Fruit fly (Drosophila melanogaster) whole organism, prepupa: ENCODE results near the gene CG4017.
A peak's percentile ranks its signal among the peaks of the same experiment; 100 is the strongest.

ENCODE experiments used
- Blimp-1 ChIP-seq: fragments of 200-800 bp; sonication (Bioruptor generic); optimal IDR thresholded peaks from 3 replicates; lab custom pipeline; 2017; ENCODE audit warnings: missing biosample characterization, missing genetic modification characterization, mild to moderate bottlenecking, moderate library complexity, missing genetic modification reagents
- CG10631 ChIP-seq: fragments of 200-800 bp; sonication (Bioruptor generic); optimal IDR thresholded peaks from 2 replicates; lab custom pipeline; 2016; ENCODE audit warnings: missing biosample characterization, missing genetic modification characterization
- CG10669 ChIP-seq: fragments of 200-800 bp; sonication (Bioruptor generic); optimal IDR thresholded peaks from 3 replicates; lab custom pipeline; 2018; ENCODE audit warnings: missing biosample characterization, mild to moderate bottlenecking, missing genetic modification characterization, moderate library complexity
- CG11294 ChIP-seq: fragments of 200-800 bp; sonication (Bioruptor generic); IDR thresholded peaks from 2 replicates; pipeline ENCODE4 v1.3.6; 2022; ENCODE audit warnings: missing biosample characterization, missing genetic modification characterization
- CG11762 ChIP-seq: fragments of 200-800 bp; sonication (Bioruptor generic); optimal IDR thresholded peaks from 3 replicates; lab custom pipeline; 2016; ENCODE audit warnings: missing biosample characterization, missing genetic modification characterization; ENCODE audit not compliant: insufficient read depth
- CG11902 ChIP-seq: fragments of 200-800 bp; sonication (Bioruptor generic); optimal IDR thresholded peaks from 3 replicates; lab custom pipeline; 2016; ENCODE audit warnings: missing biosample characterization, missing genetic modification characterization
- CG15336 ChIP-seq: fragments of 200-800 bp; sonication (Bioruptor generic); IDR thresholded peaks from 2 replicates; pipeline ENCODE4 v1.3.6; 2022; ENCODE audit warnings: missing biosample characterization, missing genetic modification characterization
- CG1621 ChIP-seq: fragments of 200-800 bp; sonication (Bioruptor generic); optimal IDR thresholded peaks from 3 replicates; lab custom pipeline; 2018; ENCODE audit warnings: missing biosample characterization, mild to moderate bottlenecking, missing genetic modification characterization
- CG31627 ChIP-seq: fragments of 200-800 bp; sonication (Bioruptor generic); optimal IDR thresholded peaks from 3 replicates; lab custom pipeline; 2016; ENCODE audit warnings: missing biosample characterization, missing genetic modification characterization
- CG32006 ChIP-seq: fragments of 200-800 bp; sonication (Bioruptor generic); optimal IDR thresholded peaks from 3 replicates; lab custom pipeline; 2017; ENCODE audit warnings: missing biosample characterization, mild to moderate bottlenecking, missing genetic modification characterization
- CG3919 ChIP-seq: fragments of 200-800 bp; sonication (Bioruptor generic); optimal IDR thresholded peaks from 3 replicates; lab custom pipeline; 2016; ENCODE audit warnings: missing biosample characterization, missing genetic modification characterization
- CG4318 ChIP-seq: fragments of 200-800 bp; sonication (Bioruptor generic); optimal IDR thresholded peaks from 3 replicates; lab custom pipeline; 2017; ENCODE audit warnings: missing biosample characterization, mild to moderate bottlenecking, missing genetic modification characterization
- CG6163 ChIP-seq: fragments of 200-800 bp; sonication (Bioruptor generic); IDR thresholded peaks from 3 replicates; pipeline ENCODE4 v1.3.6; 2022; ENCODE audit warnings: missing biosample characterization, missing genetic modification characterization
- CG6792 ChIP-seq: fragments of 200-800 bp; sonication (Bioruptor generic); optimal IDR thresholded peaks from 3 replicates; lab custom pipeline; 2016; ENCODE audit warnings: missing biosample characterization, missing genetic modification characterization
- CG6808 ChIP-seq: fragments of 200-800 bp; sonication (Bioruptor generic); optimal IDR thresholded peaks from 3 replicates; lab custom pipeline; 2017; ENCODE audit warnings: missing biosample characterization, missing genetic modification characterization, mild to moderate bottlenecking, moderate library complexity, missing genetic modification reagents
- CG6854 ChIP-seq: fragments of 200-800 bp; sonication (Bioruptor generic); optimal IDR thresholded peaks from 2 replicates; lab custom pipeline; 2017; ENCODE audit warnings: missing biosample characterization, mild to moderate bottlenecking, missing genetic modification characterization
- CG7368 ChIP-seq: fragments of 200-800 bp; sonication (Bioruptor generic); optimal IDR thresholded peaks from 3 replicates; lab custom pipeline; 2016; ENCODE audit warnings: missing biosample characterization, missing genetic modification characterization
- CG8319 ChIP-seq: fragments of 200-800 bp; sonication (Bioruptor generic); optimal IDR thresholded peaks from 3 replicates; lab custom pipeline; 2016; ENCODE audit warnings: missing biosample characterization, missing genetic modification characterization
- CG8632 ChIP-seq: fragments of 200-800 bp; sonication (Bioruptor generic); optimal IDR thresholded peaks from 3 replicates; lab custom pipeline; 2016; ENCODE audit warnings: missing biosample characterization, missing genetic modification characterization
- Eip93F ChIP-seq: fragments of 200-800 bp; sonication (Bioruptor generic); optimal IDR thresholded peaks from 2 replicates; lab custom pipeline; 2016; ENCODE audit warnings: missing biosample characterization, mild to moderate bottlenecking, missing genetic modification characterization
- Ets21C ChIP-seq: fragments of 200-800 bp; sonication (Bioruptor generic); optimal IDR thresholded peaks from 3 replicates; lab custom pipeline; 2016; ENCODE audit warnings: missing biosample characterization, missing genetic modification characterization
- Gug ChIP-seq: fragments of 200-800 bp; sonication (Bioruptor generic); IDR thresholded peaks from 2 replicates; pipeline ENCODE4 v1.3.6; 2022; ENCODE audit warnings: missing biosample characterization, missing genetic modification characterization
- Hr38 ChIP-seq: sonication (Bioruptor generic); optimal IDR thresholded peaks from 2 replicates; lab custom pipeline; 2016; ENCODE audit warnings: missing biosample characterization, missing genetic modification characterization
- Hr39 ChIP-seq: fragments of 200-800 bp; sonication (Bioruptor generic); optimal IDR thresholded peaks from 2 replicates; lab custom pipeline; 2016; ENCODE audit warnings: missing biosample characterization, missing genetic modification characterization
- Hr4 ChIP-seq: fragments of 200-800 bp; sonication (Bioruptor generic); optimal IDR thresholded peaks from 3 replicates; lab custom pipeline; 2016; ENCODE audit warnings: missing biosample characterization, missing genetic modification characterization
- Lpt ChIP-seq: fragments of 200-800 bp; sonication (Bioruptor generic); optimal IDR thresholded peaks from 3 replicates; lab custom pipeline; 2016; ENCODE audit warnings: missing biosample characterization, missing genetic modification characterization
- Met ChIP-seq: fragments of 200-800 bp; sonication (Bioruptor generic); optimal IDR thresholded peaks from 3 replicates; lab custom pipeline; 2016; ENCODE audit warnings: missing biosample characterization, missing genetic modification characterization
- OdsH ChIP-seq: fragments of 200-800 bp; sonication (Bioruptor generic); optimal IDR thresholded peaks from 3 replicates; lab custom pipeline; 2016; ENCODE audit warnings: missing biosample characterization, missing genetic modification characterization
- Smox ChIP-seq: fragments of 200-800 bp; sonication (Bioruptor generic); optimal IDR thresholded peaks from 3 replicates; lab custom pipeline; 2016; ENCODE audit warnings: missing biosample characterization, missing genetic modification characterization
- Sox102F ChIP-seq: fragments of 200-800 bp; sonication (Bioruptor generic); optimal IDR thresholded peaks from 2 replicates; lab custom pipeline; 2016; ENCODE audit warnings: missing biosample characterization, mild to moderate bottlenecking, missing genetic modification characterization
- Sox15 ChIP-seq: fragments of 200-800 bp; sonication (Bioruptor generic); optimal IDR thresholded peaks from 3 replicates; lab custom pipeline; 2016; ENCODE audit warnings: missing biosample characterization, missing genetic modification characterization
- achi ChIP-seq: fragments of 200-800 bp; sonication (Bioruptor generic); optimal IDR thresholded peaks from 3 replicates; lab custom pipeline; 2016; ENCODE audit warnings: missing biosample characterization, missing genetic modification characterization
- acj6 ChIP-seq: fragments of 200-800 bp; sonication (Bioruptor generic); optimal IDR thresholded peaks from 3 replicates; lab custom pipeline; 2016; ENCODE audit warnings: missing biosample characterization, missing genetic modification characterization
- dac ChIP-seq: fragments of 200-800 bp; sonication (Bioruptor generic); optimal IDR thresholded peaks from 2 replicates; lab custom pipeline; 2017; ENCODE audit warnings: missing biosample characterization, mild to moderate bottlenecking, missing genetic modification characterization
- eg ChIP-seq: fragments of 200-800 bp; sonication (Bioruptor generic); IDR thresholded peaks from 3 replicates; pipeline ENCODE4 v1.3.6; 2022; ENCODE audit warnings: missing biosample characterization, missing genetic modification characterization
- esn ChIP-seq: fragments of 200-800 bp; sonication (Bioruptor generic); optimal IDR thresholded peaks from 2 replicates; lab custom pipeline; 2016; ENCODE audit warnings: missing biosample characterization, mild to moderate bottlenecking, missing genetic modification characterization, moderate library complexity
- fd59A ChIP-seq: fragments of 200-800 bp; sonication (Bioruptor generic); optimal IDR thresholded peaks from 2 replicates; lab custom pipeline; 2017; ENCODE audit warnings: missing biosample characterization, mild to moderate bottlenecking, missing genetic modification characterization, missing genetic modification reagents
- fd85E ChIP-seq: fragments of 200-800 bp; sonication (Bioruptor generic); optimal IDR thresholded peaks from 3 replicates; lab custom pipeline; 2016; ENCODE audit warnings: missing biosample characterization, missing genetic modification characterization
- fkh ChIP-seq: fragments of 200-800 bp; sonication (Bioruptor generic); optimal IDR thresholded peaks from 3 replicates; lab custom pipeline; 2017; ENCODE audit warnings: missing biosample characterization, mild to moderate bottlenecking, missing genetic modification characterization, moderate library complexity
- lz ChIP-seq: fragments of 200-800 bp; sonication (Bioruptor generic); optimal IDR thresholded peaks from 3 replicates; lab custom pipeline; 2016; ENCODE audit warnings: missing biosample characterization, missing genetic modification characterization
- net ChIP-seq: fragments of 200-800 bp; sonication (Bioruptor generic); optimal IDR thresholded peaks from 3 replicates; lab custom pipeline; 2016; ENCODE audit warnings: missing biosample characterization, missing genetic modification characterization
- pdm3 ChIP-seq: fragments of 200-800 bp; sonication (Bioruptor generic); optimal IDR thresholded peaks from 3 replicates; lab custom pipeline; 2016; ENCODE audit warnings: missing biosample characterization, missing genetic modification characterization
- salr ChIP-seq, 2 experiments: fragments of 200-800 bp; sonication (Bioruptor generic); optimal IDR thresholded peaks; 3 replicates each; lab custom pipeline; 2016 to 2018; ENCODE audit warnings: missing biosample characterization in 2 of 2, missing genetic modification characterization in 2 of 2, mild to moderate bottlenecking in 1 of 2
- ss ChIP-seq, 2 experiments: fragments of 200-800 bp; sonication (Bioruptor generic); optimal IDR thresholded peaks; 2 replicates in 1 of 2; 3 replicates in 1 of 2; lab custom pipeline; 2017 to 2018; ENCODE audit warnings: mild to moderate bottlenecking in 2 of 2, missing biosample characterization in 2 of 2, missing genetic modification characterization in 2 of 2, moderate library complexity in 1 of 2
- svp ChIP-seq: fragments of 200-800 bp; sonication (Bioruptor generic); peaks from one replicate; lab custom pipeline; 2016; ENCODE audit warnings: missing biosample characterization, missing genetic modification characterization
- vri ChIP-seq: fragments of 200-800 bp; sonication (Bioruptor generic); optimal IDR thresholded peaks from 3 replicates; lab custom pipeline; 2016; ENCODE audit warnings: missing biosample characterization, mild to moderate bottlenecking, missing genetic modification characterization

The CG4017 gene

dm6 chr2L:9734134-9734533, 32.7 kb upstream of the CG4017 start (continued):
- TF ChIP-seq fd59A (GFP tag; lab: Kevin White, UChicago) (no peak), CG6792 (GFP tag; lab: Kevin White, UChicago) (no peak), Hr39 (no peak), CG1621 (tag; lab: Kevin White, UChicago) (peak; percentile 26), Smox (GFP tag; lab: Kevin White, UChicago) (no peak), Ets21C (GFP tag; lab: Kevin White, UChicago) (no peak), Blimp-1 (no peak), acj6 (GFP tag; lab: Kevin White, UChicago) (no peak), CG8632 (GFP tag; lab: Kevin White, UChicago) (peak; percentile 21), Gug (no peak), CG32006 (GFP tag; lab: Kevin White, UChicago) (no peak), vri (no peak), svp (no peak), OdsH (GFP tag; lab: Kevin White, UChicago) (no peak), pdm3 (GFP tag; lab: Kevin White, UChicago) (peak; percentile 19), eg (GFP tag; lab: Robert Waterston, UW) (0 out of 3 replicates have a peak, but pooled peaks have one; percentile 21), CG10669 (GFP tag; lab: Kevin White, UChicago) (peak; percentile 20), Met (GFP tag; lab: Kevin White, UChicago) (no peak), net (no peak), CG10631 (GFP tag; lab: Kevin White, UChicago) (no peak), Eip93F (GFP tag; lab: Kevin White, UChicago) (no peak), CG8319 (GFP tag; lab: Kevin White, UChicago) (no peak), CG31627 (GFP tag; lab: Kevin White, UChicago) (no peak), Hr4 (GFP tag; lab: Kevin White, UChicago) (no peak), CG3919 (GFP tag; lab: Kevin White, UChicago) (peak; percentile 47), CG6854 (peak; percentile 25), CG4318 (no peak), achi (GFP tag; lab: Kevin White, UChicago) (peak; percentile 15), Hr38 (GFP tag; lab: Kevin White, UChicago) (no peak), CG11902 (GFP tag; lab: Kevin White, UChicago) (no peak), CG7368 (GFP tag; lab: Kevin White, UChicago) (peak; percentile 37), ss (GFP tag; optimal IDR thresholded peaks at IDR 0.05; lab: Kevin White, UChicago) (peak in 1 of 2 experiments; percentile 8), salr (GFP tag; optimal IDR thresholded peaks at IDR 0.05; lab: Kevin White, UChicago) (peak in 1 of 2 experiments; percentile 28), CG6808 (GFP tag; lab: Kevin White, UChicago) (no peak), fd85E (GFP tag; lab: Kevin White, UChicago) (no peak), CG11762 (GFP tag; lab: Kevin White, UChicago) (no peak), CG11294 (GFP tag; lab: Robert Waterston, UW) (no peak), dac (GFP tag; lab: Kevin White, UChicago) (no peak)

- TF ChIP-seq Lpt (GFP tag; lab: Kevin White, UChicago) = no peak
- TF ChIP-seq salr (GFP tag; optimal IDR thresholded peaks at IDR 0.05; lab: Kevin White, UChicago) = peak in 1 of 2 experiments; percentile 63
- TF ChIP-seq esn (GFP tag; lab: Kevin White, UChicago) = peak; percentile 65
- TF ChIP-seq Sox15 (GFP tag; lab: Kevin White, UChicago) = peak; percentile 4
- TF ChIP-seq CG6792 (GFP tag; lab: Kevin White, UChicago) = peak; percentile 55
- peak; percentile 51 for TF ChIP-seq fd59A (GFP tag; lab: Kevin White, UChicago)
- no peak for TF ChIP-seq Eip93F (GFP tag; lab: Kevin White, UChicago)
- TF ChIP-seq CG4318 = peak; percentile 40
- TF ChIP-seq pdm3 (GFP tag; lab: Kevin White, UChicago) = peak; percentile 39
- TF ChIP-seq CG10669 (GFP tag; lab: Kevin White, UChicago) = peak; percentile 23
- TF ChIP-seq CG8632 (GFP tag; lab: Kevin White, UChicago) = peak; percentile 23
- peak; percentile 41 for TF ChIP-seq CG3919 (GFP tag; lab: Kevin White, UChicago)
- TF ChIP-seq CG11902 (GFP tag; lab: Kevin White, UChicago) = peak; percentile 11
- peak; percentile 65 for TF ChIP-seq lz (GFP tag; lab: Kevin White, UChicago)
- peak; percentile 49 for TF ChIP-seq Hr4 (GFP tag; lab: Kevin White, UChicago)
- peak; percentile 34; the same call in 1 of the 2 replicates for TF ChIP-seq CG15336 (GFP tag; lab: Robert Waterston, UW)
- TF ChIP-seq CG8319 (GFP tag; lab: Kevin White, UChicago) = peak; percentile 5
- peak; percentile 68 for TF ChIP-seq CG6163 (GFP tag; lab: Robert Waterston, UW)
- TF ChIP-seq ss (GFP tag; optimal IDR thresholded peaks at IDR 0.05; lab: Kevin White, UChicago) = peak in 1 of 2 experiments; percentile 23
- TF ChIP-seq achi (GFP tag; lab: Kevin White, UChicago) = peak; percentile 12
- peak; percentile 59 for TF ChIP-seq CG31627 (GFP tag; lab: Kevin White, UChicago)
- TF ChIP-seq CG11762 (GFP tag; lab: Kevin White, UChicago) = peak; percentile 18
- TF ChIP-seq Sox102F (GFP tag; lab: Kevin White, UChicago) = peak; percentile 25
- TF ChIP-seq fkh (GFP tag; lab: Kevin White, UChicago) = no peak
- peak; percentile 56 for TF ChIP-seq net
- peak; percentile 5 for TF ChIP-seq CG7368 (GFP tag; lab: Kevin White, UChicago)
Measured at dm6 chr2L:9736000-9736695, 30.7 kb upstream of the CG4017 start, which contains the start of gene CG13117. Gene CG13117 (plus strand): TSS chr2L:9736645.
